Fruit fly (Drosophila melanogaster): ENCODE measurements around the gene Cap-D3.

- TF ChIP-seq CG8478 (optimal IDR thresholded peaks at IDR 0.05) (no peak), pan (optimal IDR thresholded peaks at IDR 0.05) (no peak), EcR (GFP tag; optimal IDR thresholded peaks at IDR 0.05) (no peak), psq (optimal IDR thresholded peaks at IDR 0.05) (no peak), usp (GFP tag; optimal IDR thresholded peaks at IDR 0.05) (no peak)
Observed at dm6 chr2L:5505130-5505529, 20.6 kb upstream of the Cap-D3 start.

Measured in whole organism.